Worm (Caenorhabditis elegans) whole organism, L2 larva: ENCODE measurements around the gene cpg-1.

ENCODE experiments used
- alr-1 ChIP-seq: fragments of 150-350 bp; optimal IDR thresholded peaks from 2 replicates; lab custom pipeline; 2014; ENCODE audit warnings: missing biosample characterization, missing genetic modification characterization
- lin-11 ChIP-seq: fragments of 150-350 bp; sonication (generic microtip); optimal IDR thresholded peaks from 2 replicates; lab custom pipeline; 2014; ENCODE audit warnings: missing biosample characterization, missing genetic modification characterization, inconsistent platforms, mixed read lengths

DNA sequence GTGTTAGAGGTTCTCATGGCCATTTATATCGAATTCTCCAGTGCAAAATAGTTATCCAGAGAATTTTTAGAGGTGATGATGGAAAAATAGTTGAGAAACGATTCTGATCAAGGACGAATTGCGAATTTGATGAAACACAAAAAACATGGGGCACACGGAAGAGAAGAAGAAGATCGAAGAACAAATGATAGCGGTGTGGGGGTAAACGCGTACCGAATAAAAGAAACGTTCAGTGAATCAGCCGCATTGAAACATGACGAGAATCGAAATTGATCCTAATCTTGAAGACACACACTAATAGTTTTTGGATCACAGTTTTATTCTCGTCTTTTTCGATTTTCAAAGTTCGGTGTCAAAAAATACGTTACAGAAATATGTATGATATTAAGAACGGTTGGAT, 6.1 kb downstream of the cpg-1 start:
- TF ChIP-seq alr-1 (tag; lab: Kevin White, UChicago), result no peak
- TF ChIP-seq lin-11 (tag; lab: Kevin White, UChicago), result no peak
